Fruit fly (Drosophila melanogaster): Measurements from ENCODE around the gene CG12609.
A peak's percentile ranks its signal among the peaks of the same experiment; 100 is the strongest.

The CG12609 gene

dm6 chrX:18773817-18774216, 25.7 kb upstream of the CG12609 start, which contains the start of gene CCKLR-17D3:
Gene CCKLR-17D3, minus strand, starts transcription at chrX:18774027.
- TF ChIP-seq CG4496 (GFP tag; IDR thresholded peaks at IDR 0.05) (0 out of 3 replicates have a peak, but pooled peaks have one; percentile 23), CG8301 (tag; optimal IDR thresholded peaks at IDR 0.05) (no peak), CG15710 (tag; optimal IDR thresholded peaks at IDR 0.05) (no peak), CG13204 (GFP tag; optimal IDR thresholded peaks at IDR 0.05) (peak; percentile 43), D1 (tag; optimal IDR thresholded peaks at IDR 0.05) (no peak), CG32121 (GFP tag; IDR thresholded peaks at IDR 0.05) (0 out of 2 replicates have a peak, but pooled peaks have one; percentile 16), Ets98B (GFP tag; IDR thresholded peaks at IDR 0.05) (no peak), Pif1A (GFP tag; optimal IDR thresholded peaks at IDR 0.05) (no peak)

- TF ChIP-seq Pif1B (GFP tag; optimal IDR thresholded peaks at IDR 0.05) (no peak), Pif1A (GFP tag; optimal IDR thresholded peaks at IDR 0.05) (no peak), CG12605 (GFP tag; IDR thresholded peaks at IDR 0.05) (no peak), CG14655 (GFP tag; optimal IDR thresholded peaks at IDR 0.05) (no peak), CG10348 (GFP tag; IDR thresholded peaks at IDR 0.05) (no peak), CG4496 (GFP tag; IDR thresholded peaks at IDR 0.05) (peak; percentile 61; the same call in 2 of the 3 replicates), Ets98B (GFP tag; IDR thresholded peaks at IDR 0.05) (no peak), CG13204 (GFP tag; optimal IDR thresholded peaks at IDR 0.05) (no peak), D1 (tag; optimal IDR thresholded peaks at IDR 0.05) (no peak)
These were observed 23.9 kb upstream of the CG12609 start for dm6 chrX:18771995-18772394.

- TF ChIP-seq EcR (GFP tag; optimal IDR thresholded peaks at IDR 0.05) (no peak), Pif1B (GFP tag; optimal IDR thresholded peaks at IDR 0.05) (no peak), Ets98B (GFP tag; IDR thresholded peaks at IDR 0.05) (no peak), CG10348 (GFP tag; IDR thresholded peaks at IDR 0.05) (no peak), CG9948 (tag; optimal IDR thresholded peaks at IDR 0.05) (no peak)
These were observed 23.2 kb upstream of the CG12609 start for dm6 chrX:18771356-18771755.

DNA sequence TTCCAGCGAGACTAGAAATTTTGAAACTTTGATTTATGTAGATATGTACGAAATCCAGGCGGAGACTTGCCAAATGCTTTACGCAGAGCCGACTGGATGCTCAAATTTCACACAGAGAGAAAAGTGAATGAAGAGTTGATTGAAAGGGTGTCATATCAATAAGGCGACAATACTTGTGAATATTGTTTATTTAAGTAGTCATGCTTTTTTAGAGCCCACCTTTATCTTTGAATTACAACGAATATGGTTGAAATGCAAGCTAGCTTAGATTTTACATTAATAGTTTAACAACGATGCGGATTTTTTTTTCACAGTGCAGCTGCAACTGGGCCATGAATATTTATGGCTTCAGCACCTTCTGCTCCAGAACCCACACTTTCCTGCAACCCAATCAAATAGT, 8.3 kb downstream of the CG12609 start, which contains the start of gene CG6873:
CG6873 (minus strand) TSS at position 101 of the 400 bp plus-strand sequence.
- TF ChIP-seq CG9948 (tag; optimal IDR thresholded peaks at IDR 0.05) (no peak), Pif1A (GFP tag; optimal IDR thresholded peaks at IDR 0.05) (no peak), Snoo (tag; optimal IDR thresholded peaks at IDR 0.05) (no peak), CG32121 (GFP tag; IDR thresholded peaks at IDR 0.05) (no peak), CG4496 (GFP tag; IDR thresholded peaks at IDR 0.05) (no peak), fd96Ca (GFP tag; IDR thresholded peaks at IDR 0.05) (no peak), CG13204 (GFP tag; optimal IDR thresholded peaks at IDR 0.05) (no peak), CG8301 (tag; optimal IDR thresholded peaks at IDR 0.05) (no peak), gl (tag; optimal IDR thresholded peaks at IDR 0.05) (no peak), CG15710 (tag; optimal IDR thresholded peaks at IDR 0.05) (no peak), CG10348 (GFP tag; IDR thresholded peaks at IDR 0.05) (no peak), CG17806 (tag; optimal IDR thresholded peaks at IDR 0.05) (no peak), D1 (tag; optimal IDR thresholded peaks at IDR 0.05) (no peak), CG34367 (tag; optimal IDR thresholded peaks at IDR 0.05) (no peak)

dm6 chrX:18726270-18726669, 21.8 kb downstream of the CG12609 start, which contains the start of gene CCKLR-17D1:
Gene CCKLR-17D1, minus strand, starts transcription at chrX:18726572.
- TF ChIP-seq CG9948 (tag; optimal IDR thresholded peaks at IDR 0.05) (no peak), gl (tag; optimal IDR thresholded peaks at IDR 0.05) (no peak)

DNA sequence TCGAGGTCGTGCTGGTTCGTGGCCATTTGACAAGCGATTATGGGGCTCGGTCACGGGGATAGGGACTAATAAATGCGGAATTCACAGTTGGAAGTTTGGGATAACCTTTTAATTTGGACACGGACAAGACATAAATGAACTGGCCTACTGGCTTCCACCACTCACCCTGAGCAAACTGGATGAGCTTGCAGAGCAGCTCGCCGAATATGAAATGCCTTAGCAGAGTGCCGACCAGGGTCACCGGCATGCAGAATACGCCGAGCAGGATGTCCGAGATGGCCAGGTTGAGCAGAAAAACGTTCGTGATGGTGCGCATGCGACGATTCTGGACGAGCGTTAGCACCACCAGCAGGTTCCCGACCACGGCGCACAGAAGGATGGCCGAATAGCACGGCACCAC, 22.5 kb downstream of the CG12609 start, which contains the start of gene CG42302:
CG42302 (minus strand) TSS at position 101 of the 400 bp plus-strand sequence.
- TF ChIP-seq Pif1B (GFP tag; optimal IDR thresholded peaks at IDR 0.05) (no peak), CG9948 (tag; optimal IDR thresholded peaks at IDR 0.05) (no peak)

DNA sequence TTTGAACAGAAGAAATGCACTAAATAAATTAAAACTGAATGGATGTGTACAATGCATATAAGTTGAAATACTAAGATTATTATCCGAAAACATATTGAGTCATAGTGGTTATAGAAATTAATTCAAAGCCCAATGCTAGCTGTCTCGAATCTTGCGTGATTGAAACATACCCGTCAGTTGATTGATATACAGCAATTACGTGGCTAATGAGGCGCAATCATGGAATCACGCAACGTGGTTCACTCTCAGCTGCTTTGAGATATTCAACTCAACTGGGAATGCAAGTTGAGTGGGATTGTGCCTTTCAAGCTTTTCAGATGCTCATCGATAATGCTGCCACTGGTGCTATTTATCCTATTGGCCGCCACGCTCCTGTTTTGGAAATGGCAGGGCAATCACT, 38.5 kb downstream of the CG12609 start, which contains the start of gene Cyp308a1:
Cyp308a1 (plus strand) TSS at position 301 of the 400 bp plus-strand sequence.
- TF ChIP-seq CG15710 (tag; optimal IDR thresholded peaks at IDR 0.05) (no peak), CG34367 (tag; optimal IDR thresholded peaks at IDR 0.05) (no peak), Pif1B (GFP tag; optimal IDR thresholded peaks at IDR 0.05) (no peak), CG4496 (GFP tag; IDR thresholded peaks at IDR 0.05) (no peak), fd96Ca (GFP tag; IDR thresholded peaks at IDR 0.05) (no peak), CG32121 (GFP tag; IDR thresholded peaks at IDR 0.05) (no peak), CG8159 (tag; optimal IDR thresholded peaks at IDR 0.05) (no peak), D1 (tag; optimal IDR thresholded peaks at IDR 0.05) (no peak), EcR (GFP tag; optimal IDR thresholded peaks at IDR 0.05) (no peak), CG12605 (GFP tag; IDR thresholded peaks at IDR 0.05) (no peak), rn (GFP tag; IDR thresholded peaks at IDR 0.05) (no peak), Ets98B (GFP tag; IDR thresholded peaks at IDR 0.05) (no peak), Snoo (tag; optimal IDR thresholded peaks at IDR 0.05) (no peak), Pif1A (GFP tag; optimal IDR thresholded peaks at IDR 0.05) (no peak), CG8301 (tag; optimal IDR thresholded peaks at IDR 0.05) (no peak), gl (tag; optimal IDR thresholded peaks at IDR 0.05) (no peak), CG9948 (tag; optimal IDR thresholded peaks at IDR 0.05) (no peak), CG17806 (tag; optimal IDR thresholded peaks at IDR 0.05) (no peak), CG13204 (GFP tag; optimal IDR thresholded peaks at IDR 0.05) (no peak)

Measured in whole organism, pupa.